Worm (Caenorhabditis elegans): Measurements from ENCODE around the gene cest-28.
A peak's percentile ranks its signal among the peaks of the same experiment; 100 is the strongest.

DNA sequence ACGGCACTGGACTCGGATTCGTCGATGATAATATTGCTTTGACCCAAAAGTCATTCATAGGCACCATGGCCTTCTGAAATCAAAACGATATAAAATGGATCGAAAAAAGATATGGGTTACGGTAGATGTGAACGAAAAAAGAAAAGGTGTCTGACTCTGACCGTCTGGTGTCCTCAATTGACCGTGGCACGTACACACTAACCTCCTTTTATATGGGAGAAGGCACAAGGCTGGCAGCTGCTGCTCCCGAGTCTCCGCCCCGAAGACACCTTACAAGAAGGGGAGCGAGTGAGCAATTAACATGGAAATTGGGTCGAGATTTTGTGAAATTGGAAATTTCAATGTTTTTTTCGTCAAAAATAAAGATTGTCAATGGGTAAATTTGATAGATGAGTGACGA lies 11.9 kb downstream of the cest-28 start, which contains the start of gene egl-46:
- no peak for TF ChIP-seq sem-2 (GFP tag; optimal IDR thresholded peaks at IDR 0.05)
- no peak for TF ChIP-seq mep-1 (tag; optimal IDR thresholded peaks at IDR 0.05)
- no peak for TF ChIP-seq ceh-43 (GFP tag; optimal IDR thresholded peaks at IDR 0.05)
- no peak for TF ChIP-seq blmp-1 (tag; optimal IDR thresholded peaks at IDR 0.05)
- TF ChIP-seq elt-3 (tag; optimal IDR thresholded peaks at IDR 0.05) = no peak
- no peak for TF ChIP-seq tbx-8 (GFP tag; optimal IDR thresholded peaks at IDR 0.05)
- TF ChIP-seq nhr-2 (tag; optimal IDR thresholded peaks at IDR 0.05) = peak; percentile 86
- no peak for TF ChIP-seq nhr-237 (tag; optimal IDR thresholded peaks at IDR 0.05)
- TF ChIP-seq sptf-1 (tag; optimal IDR thresholded peaks at IDR 0.05) = no peak
- no peak for TF ChIP-seq flh-1 (GFP tag; optimal IDR thresholded peaks at IDR 0.05)
- TF ChIP-seq snpc-4 (tag; optimal IDR thresholded peaks at IDR 0.05) = no peak
- TF ChIP-seq nhr-76 (tag; optimal IDR thresholded peaks at IDR 0.05) = no peak
- no peak for TF ChIP-seq mls-2 (tag; optimal IDR thresholded peaks at IDR 0.05)
- TF ChIP-seq cnd-1 (tag; optimal IDR thresholded peaks at IDR 0.05) = peak; percentile 33

All from whole organism, mixed stage, embryonic.